Fruit fly (Drosophila melanogaster) whole organism, embryonic: ENCODE data around the gene CG3008.
A peak's percentile ranks its signal among the peaks of the same experiment; 100 is the strongest.

Source experiments
- Ada2b ChIP-seq: fragments of 200-800 bp; sonication (Bioruptor generic); IDR thresholded peaks from 2 replicates; pipeline ENCODE4 v1.3.6; 2022; ENCODE audit warnings: missing biosample characterization, missing genetic modification characterization
- CG1024 ChIP-seq: fragments of 200-800 bp; sonication (Bioruptor generic); IDR thresholded peaks from 2 replicates; pipeline ENCODE4 v1.3.6; 2022; ENCODE audit warnings: missing biosample characterization, missing genetic modification characterization
- CG11696 ChIP-seq: fragments of 200-800 bp; sonication (Bioruptor generic); IDR thresholded peaks from 2 replicates; pipeline ENCODE4 v1.3.6; 2022; ENCODE audit warnings: missing biosample characterization, missing genetic modification characterization
- CG12744 ChIP-seq: fragments of 200-800 bp; sonication (Bioruptor generic); optimal IDR thresholded peaks from 2 replicates; lab custom pipeline; 2016; ENCODE audit warnings: missing biosample characterization, missing genetic modification characterization
- CG13296 ChIP-seq: fragments of 200-800 bp; sonication (Bioruptor generic); optimal IDR thresholded peaks from 3 replicates; lab custom pipeline; 2018; ENCODE audit warnings: missing biosample characterization, mild to moderate bottlenecking, missing genetic modification characterization
- CG15011 ChIP-seq: fragments of 200-800 bp; sonication (Bioruptor generic); optimal IDR thresholded peaks from 3 replicates; lab custom pipeline; 2018; ENCODE audit warnings: missing biosample characterization, mild to moderate bottlenecking, missing genetic modification characterization
- CG15601 ChIP-seq: fragments of 200-800 bp; sonication (Bioruptor generic); optimal IDR thresholded peaks from 3 replicates; lab custom pipeline; 2019; ENCODE audit warnings: missing biosample characterization, mild to moderate bottlenecking, missing genetic modification characterization, moderate library complexity
- CG1603 ChIP-seq: fragments of 200-800 bp; sonication (Bioruptor generic); optimal IDR thresholded peaks from 2 replicates; lab custom pipeline; 2019; ENCODE audit warnings: missing biosample characterization, mild to moderate bottlenecking, missing genetic modification characterization, moderate library complexity
- CG1647 ChIP-seq: fragments of 200-800 bp; sonication (Bioruptor generic); optimal IDR thresholded peaks from 3 replicates; lab custom pipeline; 2016; ENCODE audit warnings: missing biosample characterization, missing genetic modification characterization
- CG16863 ChIP-seq: fragments of 200-800 bp; sonication (Bioruptor generic); optimal IDR thresholded peaks from 3 replicates; lab custom pipeline; 2016; ENCODE audit warnings: missing biosample characterization, missing genetic modification characterization
- CG2199 ChIP-seq: fragments of 200-800 bp; sonication (Bioruptor generic); IDR thresholded peaks from 3 replicates; pipeline ENCODE4 v1.3.6; 2022; ENCODE audit warnings: missing biosample characterization, missing genetic modification characterization
- CG2875 ChIP-seq: fragments of 200-800 bp; sonication (Bioruptor generic); optimal IDR thresholded peaks from 2 replicates; lab custom pipeline; 2017; ENCODE audit warnings: missing biosample characterization, mild to moderate bottlenecking, missing genetic modification characterization, missing genetic modification reagents
- CG31388 ChIP-seq: fragments of 200-800 bp; sonication (Bioruptor generic); optimal IDR thresholded peaks from 2 replicates; lab custom pipeline; 2016; ENCODE audit warnings: missing biosample characterization, missing genetic modification characterization
- CG31441 ChIP-seq: fragments of 200-800 bp; sonication (Bioruptor generic); IDR thresholded peaks from 2 replicates; pipeline ENCODE4 v1.3.6; 2022; ENCODE audit warnings: missing biosample characterization, missing genetic modification characterization
- CG3847 ChIP-seq: fragments of 200-800 bp; sonication (Bioruptor generic); IDR thresholded peaks from 2 replicates; pipeline ENCODE4 v1.3.6; 2022; ENCODE audit warnings: missing biosample characterization, missing genetic modification characterization
- CG4404 ChIP-seq: fragments of 200-800 bp; sonication (Bioruptor generic); IDR thresholded peaks from 2 replicates; pipeline ENCODE4 v1.3.6; 2022; ENCODE audit warnings: missing biosample characterization, missing genetic modification characterization
- CG5245 ChIP-seq: fragments of 200-800 bp; sonication (Bioruptor generic); optimal IDR thresholded peaks from 3 replicates; lab custom pipeline; 2016; ENCODE audit warnings: missing biosample characterization, missing genetic modification characterization
- CG6654 ChIP-seq: fragments of 200-800 bp; sonication (Bioruptor generic); optimal IDR thresholded peaks from 2 replicates; lab custom pipeline; 2017; ENCODE audit warnings: missing biosample characterization, mild to moderate bottlenecking, missing genetic modification characterization
- CG6854 ChIP-seq: fragments of 200-800 bp; sonication (Bioruptor generic); optimal IDR thresholded peaks from 3 replicates; lab custom pipeline; 2017; ENCODE audit warnings: missing biosample characterization, mild to moderate bottlenecking, missing genetic modification characterization
- CG7963 ChIP-seq: fragments of 200-800 bp; sonication (Bioruptor generic); IDR thresholded peaks from 3 replicates; pipeline ENCODE4 v1.3.6; 2022; ENCODE audit warnings: missing biosample characterization, missing genetic modification characterization; ENCODE audit not compliant: partially characterized antibody
- CG9876 ChIP-seq: fragments of 200-800 bp; sonication (Bioruptor generic); optimal IDR thresholded peaks from 2 replicates; lab custom pipeline; 2016; ENCODE audit warnings: missing biosample characterization, missing genetic modification characterization
- Deaf1 ChIP-seq: fragments of 200-800 bp; optimal IDR thresholded peaks from 3 replicates; lab custom pipeline; 2019; ENCODE audit warnings: missing biosample characterization, mild to moderate bottlenecking, missing genetic modification characterization, moderate library complexity
- Dfd ChIP-seq, 2 experiments: fragments of >200 bp; optimal IDR thresholded peaks; 2 replicates each; lab custom pipeline; 2017; ENCODE audit warnings: missing biosample characterization in 2 of 2, missing genetic modification characterization in 2 of 2
- Dref ChIP-seq: fragments of 200-800 bp; sonication (Bioruptor generic); IDR thresholded peaks from 2 replicates; pipeline ENCODE4 v1.3.6; 2022; ENCODE audit warnings: missing biosample characterization, missing genetic modification characterization
- Hand ChIP-seq: fragments of 200-800 bp; sonication (Bioruptor generic); optimal IDR thresholded peaks from 2 replicates; lab custom pipeline; 2017; ENCODE audit warnings: mild to moderate bottlenecking, missing biosample characterization, missing genetic modification reagents, missing genetic modification characterization
- Hr51 ChIP-seq, 2 experiments: fragments of 200-800 bp; sonication (Bioruptor generic); optimal IDR thresholded peaks; 2 replicates in 1 of 2; 3 replicates in 1 of 2; lab custom pipeline; 2016 to 2018; ENCODE audit warnings: missing biosample characterization in 2 of 2, missing genetic modification characterization in 2 of 2, mild to moderate bottlenecking in 1 of 2, moderate library complexity in 1 of 2
- MBD-R2 ChIP-seq: fragments of 200-800 bp; sonication (Bioruptor generic); IDR thresholded peaks from 2 replicates; pipeline ENCODE4 v1.3.6; 2022; ENCODE audit warnings: missing biosample characterization, missing genetic modification characterization
- Mes4 ChIP-seq: fragments of 200-800 bp; sonication (Bioruptor generic); optimal IDR thresholded peaks from 2 replicates; lab custom pipeline; 2016; ENCODE audit warnings: missing biosample characterization, missing genetic modification characterization
- NK7.1 ChIP-seq: fragments of 200-800 bp; sonication (Bioruptor generic); optimal IDR thresholded peaks from 3 replicates; lab custom pipeline; 2016; ENCODE audit warnings: missing biosample characterization, missing genetic modification characterization
- Side ChIP-seq: fragments of 200-800 bp; sonication (Bioruptor generic); optimal IDR thresholded peaks from 2 replicates; lab custom pipeline; 2016; ENCODE audit warnings: missing biosample characterization, missing genetic modification characterization
- Sry-β ChIP-seq: fragments of 200-800 bp; sonication (Bioruptor generic); optimal IDR thresholded peaks from 2 replicates; lab custom pipeline; 2018; ENCODE audit warnings: missing biosample characterization, mild to moderate bottlenecking, missing genetic modification characterization, moderate library complexity
- Ssrp ChIP-seq: fragments of 200-800 bp; sonication (Bioruptor generic); optimal IDR thresholded peaks from 2 replicates; lab custom pipeline; 2018; ENCODE audit warnings: missing biosample characterization, mild to moderate bottlenecking, missing genetic modification characterization, moderate library complexity
- ab ChIP-seq: fragments of 200-800 bp; sonication (Bioruptor generic); optimal IDR thresholded peaks from 2 replicates; lab custom pipeline; 2016; ENCODE audit warnings: missing biosample characterization, missing genetic modification characterization
- bsh ChIP-seq, 2 experiments: fragments of 200-800 bp; sonication (Bioruptor generic); optimal IDR thresholded peaks; 2 replicates each; lab custom pipeline; 2017 to 2018; ENCODE audit warnings: mild to moderate bottlenecking in 2 of 2, missing biosample characterization in 2 of 2, missing genetic modification characterization in 2 of 2, moderate library complexity in 1 of 2
- ci ChIP-seq: fragments of 200-800 bp; sonication (Bioruptor generic); IDR thresholded peaks from 3 replicates; pipeline ENCODE4 v1.3.6; 2022; ENCODE audit warnings: missing biosample characterization, missing genetic modification characterization
- crol ChIP-seq: fragments of 200-800 bp; sonication (Bioruptor generic); IDR thresholded peaks from 2 replicates; pipeline ENCODE4 v1.3.6; 2022; ENCODE audit warnings: missing biosample characterization, missing genetic modification characterization
- dan ChIP-seq: fragments of 200-800 bp; sonication (Bioruptor generic); IDR thresholded peaks from 2 replicates; pipeline ENCODE4 v1.3.6; 2022; ENCODE audit warnings: missing biosample characterization, missing genetic modification characterization
- dmrt11E ChIP-seq: fragments of 200-800 bp; sonication (Bioruptor generic); optimal IDR thresholded peaks from 3 replicates; lab custom pipeline; 2018; ENCODE audit warnings: missing biosample characterization, mild to moderate bottlenecking, missing genetic modification characterization, moderate library complexity
- ewg ChIP-seq: fragments of 200-800 bp; sonication (Bioruptor generic); optimal IDR thresholded peaks from 3 replicates; lab custom pipeline; 2017; ENCODE audit warnings: mild to moderate bottlenecking, missing biosample characterization, missing genetic modification reagents, missing genetic modification characterization
- inv ChIP-seq: fragments of 200-800 bp; sonication (Bioruptor generic); IDR thresholded peaks from 2 replicates; pipeline ENCODE4 v1.3.6; 2022; ENCODE audit warnings: missing biosample characterization, missing genetic modification characterization; ENCODE audit not compliant: partially characterized antibody
- lbe ChIP-seq: fragments of 200-800 bp; sonication (Bioruptor generic); optimal IDR thresholded peaks from 2 replicates; lab custom pipeline; 2016; ENCODE audit warnings: missing biosample characterization, mild to moderate bottlenecking, missing genetic modification characterization
- nom ChIP-seq: fragments of 200-800 bp; sonication (Bioruptor generic); optimal IDR thresholded peaks from 2 replicates; lab custom pipeline; 2017; ENCODE audit warnings: missing biosample characterization, missing genetic modification characterization, mild to moderate bottlenecking, moderate library complexity, missing genetic modification reagents
- pb ChIP-seq: fragments of 200-800 bp; sonication (Bioruptor generic); optimal IDR thresholded peaks from 3 replicates; lab custom pipeline; 2016; ENCODE audit warnings: missing biosample characterization, missing genetic modification characterization
- psq ChIP-seq: fragments of 200-800 bp; sonication (Bioruptor generic); optimal IDR thresholded peaks from 2 replicates; lab custom pipeline; 2017; ENCODE audit warnings: missing biosample characterization, missing genetic modification characterization
- pzg ChIP-seq: fragments of 200-800 bp; sonication (Bioruptor generic); optimal IDR thresholded peaks from 3 replicates; lab custom pipeline; 2018; ENCODE audit warnings: missing biosample characterization, mild to moderate bottlenecking, missing genetic modification characterization, moderate library complexity
- sim ChIP-seq: fragments of 200-800 bp; sonication (Bioruptor generic); IDR thresholded peaks from 2 replicates; pipeline ENCODE4 v1.3.6; 2022; ENCODE audit warnings: missing biosample characterization, missing genetic modification characterization
- sisA ChIP-seq: fragments of 200-800 bp; sonication (Bioruptor generic); IDR thresholded peaks from 2 replicates; pipeline ENCODE4 v1.3.6; 2022; ENCODE audit warnings: missing biosample characterization, missing genetic modification characterization
- sob ChIP-seq: fragments of 200-800 bp; sonication (Bioruptor generic); IDR thresholded peaks from 2 replicates; pipeline ENCODE4 v1.3.6; 2022; ENCODE audit warnings: missing biosample characterization, missing genetic modification characterization
- sug ChIP-seq: fragments of 200-800 bp; optimal IDR thresholded peaks from 2 replicates; lab custom pipeline; 2019; ENCODE audit warnings: missing biosample characterization, mild to moderate bottlenecking, missing genetic modification characterization, moderate library complexity
- toy ChIP-seq: fragments of 200-800 bp; sonication (Bioruptor generic); IDR thresholded peaks from 2 replicates; pipeline ENCODE4 v1.3.6; 2022; ENCODE audit warnings: missing biosample characterization, missing genetic modification characterization
- tup ChIP-seq: fragments of 200-800 bp; sonication (Bioruptor generic); optimal IDR thresholded peaks from 2 replicates; lab custom pipeline; 2016; ENCODE audit warnings: missing biosample characterization, mild to moderate bottlenecking, missing genetic modification characterization, moderate library complexity
- tx ChIP-seq: fragments of 200-800 bp; sonication (Bioruptor generic); optimal IDR thresholded peaks from 2 replicates; lab custom pipeline; 2016; ENCODE audit warnings: missing biosample characterization, missing genetic modification characterization

The CG3008 gene

dm6 chr2L:4915715-4916153 lies 32.6 kb downstream of the CG3008 start (continued):
- no peak for TF ChIP-seq Sry-β (GFP tag; lab: Kevin White, UChicago)
- no peak for TF ChIP-seq CG4404
- no peak for TF ChIP-seq toy (GFP tag; lab: Robert Waterston, UW)
- peak in 1 of 2 experiments; percentile 24 for TF ChIP-seq bsh (GFP tag; optimal IDR thresholded peaks at IDR 0.05; lab: Kevin White, UChicago)
- peak; percentile 17 for TF ChIP-seq Ssrp
- TF ChIP-seq Ada2b (GFP tag; lab: Robert Waterston, UW) = no peak
- no peak for TF ChIP-seq CG11696 (GFP tag; lab: Robert Waterston, UW)
- TF ChIP-seq sob (GFP tag; lab: Robert Waterston, UW) = no peak
- no peak for TF ChIP-seq CG2875 (GFP tag; lab: Kevin White, UChicago)
- TF ChIP-seq sisA (GFP tag; lab: Robert Waterston, UW) = no peak
- no peak for TF ChIP-seq MBD-R2 (GFP tag; lab: Robert Waterston, UW)
- no peak for TF ChIP-seq Dref (GFP tag; lab: Robert Waterston, UW)
- peak in 1 of 2 experiments; percentile 28 for TF ChIP-seq Hr51 (GFP tag; optimal IDR thresholded peaks at IDR 0.05; lab: Kevin White, UChicago)
- no peak for TF ChIP-seq NK7.1 (GFP tag; lab: Kevin White, UChicago)
- no peak for TF ChIP-seq dan (GFP tag; lab: Robert Waterston, UW)
- no peak for TF ChIP-seq inv (GFP tag; lab: Robert Waterston, UW)
- TF ChIP-seq ab (GFP tag; lab: Kevin White, UChicago) = no peak
- no peak for TF ChIP-seq sug (tag; lab: Kevin White, UChicago)
- TF ChIP-seq Mes4 (GFP tag; lab: Kevin White, UChicago) = no peak
- TF ChIP-seq lbe (GFP tag; lab: Kevin White, UChicago) = no peak
- TF ChIP-seq CG1647 (GFP tag; lab: Kevin White, UChicago) = no peak
- no peak for TF ChIP-seq pb
- no peak for TF ChIP-seq CG1024
- no peak for TF ChIP-seq CG13296 (GFP tag; lab: Kevin White, UChicago)
- no peak for TF ChIP-seq CG2199 (GFP tag; lab: Robert Waterston, UW)
- TF ChIP-seq Side (GFP tag; lab: Kevin White, UChicago) = no peak
- TF ChIP-seq psq = no peak
- 0 out of 3 replicates have a peak, but pooled peaks have one; percentile 40 for TF ChIP-seq ci (GFP tag; lab: Robert Waterston, UW)
- no peak for TF ChIP-seq CG15011
- no peak for TF ChIP-seq CG12744 (GFP tag; lab: Kevin White, UChicago)
- no peak for TF ChIP-seq CG31388 (GFP tag; lab: Kevin White, UChicago)
- TF ChIP-seq CG6854 (GFP tag; lab: Kevin White, UChicago) = no peak
- peak; percentile 7 for TF ChIP-seq CG15601
- no peak for TF ChIP-seq CG1603
- TF ChIP-seq Dfd (GFP tag; optimal IDR thresholded peaks at IDR 0.05; lab: Kevin White, UChicago) = no peak
- peak; percentile 51 for TF ChIP-seq CG31441
- TF ChIP-seq CG7963 (GFP tag; lab: Robert Waterston, UW) = no peak
- no peak for TF ChIP-seq ewg
- no peak for TF ChIP-seq Deaf1 (tag; lab: Kevin White, UChicago)
- TF ChIP-seq CG16863 = no peak
- no peak for TF ChIP-seq sim (GFP tag; lab: Robert Waterston, UW)
- no peak for TF ChIP-seq Hand (GFP tag; lab: Kevin White, UChicago)
- no peak for TF ChIP-seq nom (GFP tag; lab: Kevin White, UChicago)
- no peak for TF ChIP-seq tup
- no peak for TF ChIP-seq CG6654 (GFP tag; lab: Kevin White, UChicago)
- no peak for TF ChIP-seq tx (GFP tag; lab: Kevin White, UChicago)
- TF ChIP-seq pzg (GFP tag; lab: Kevin White, UChicago) = no peak
- no peak for TF ChIP-seq CG3847 (GFP tag; lab: Robert Waterston, UW)
- TF ChIP-seq crol = peak; percentile 54
- TF ChIP-seq dmrt11E (tag; lab: Kevin White, UChicago) = peak; percentile 38
- TF ChIP-seq CG9876 = no peak
- no peak for TF ChIP-seq CG5245
